Fruit fly (Drosophila melanogaster) whole organism, wandering third instar larva: ENCODE measurements around the gene dUTPase.
A peak's percentile ranks its signal among the peaks of the same experiment; 100 is the strongest.

Experiments
- Abd-B ChIP-seq: fragments of >200 bp; optimal IDR thresholded peaks from 2 replicates; lab custom pipeline; 2017; ENCODE audit warnings: missing biosample characterization, missing genetic modification characterization
- CG32264 ChIP-seq: fragments of 200-800 bp; sonication (Bioruptor generic); optimal IDR thresholded peaks from 2 replicates; lab custom pipeline; 2016; ENCODE audit warnings: missing biosample characterization, missing genetic modification characterization
- CG9705 ChIP-seq: fragments of 200-800 bp; sonication (Bioruptor generic); optimal IDR thresholded peaks from 2 replicates; lab custom pipeline; 2018; ENCODE audit warnings: missing biosample characterization, mild to moderate bottlenecking, missing genetic modification characterization
- Dfd ChIP-seq: fragments of >200 bp; optimal IDR thresholded peaks from 2 replicates; lab custom pipeline; 2017; ENCODE audit warnings: missing biosample characterization, missing genetic modification characterization
- GATAd ChIP-seq: sonication (Bioruptor generic); optimal IDR thresholded peaks from 2 replicates; lab custom pipeline; 2016; ENCODE audit warnings: missing biosample characterization, missing genetic modification characterization
- HLH106 ChIP-seq: fragments of 200-800 bp; optimal IDR thresholded peaks from 3 replicates; lab custom pipeline; 2019; ENCODE audit warnings: missing biosample characterization, mild to moderate bottlenecking, missing genetic modification characterization, moderate library complexity
- Hnf4 ChIP-seq: fragments of 200-800 bp; sonication (Bioruptor generic); optimal IDR thresholded peaks from 2 replicates; lab custom pipeline; 2016; ENCODE audit warnings: missing biosample characterization, mild to moderate bottlenecking, missing genetic modification characterization
- Hr78 ChIP-seq: fragments of >200 bp; optimal IDR thresholded peaks from 2 replicates; lab custom pipeline; 2017; ENCODE audit warnings: missing biosample characterization, missing genetic modification characterization
- Hr83 ChIP-seq: fragments of 200-300 bp; sonication (Bioruptor generic); optimal IDR thresholded peaks from 2 replicates; lab custom pipeline; 2016; ENCODE audit warnings: missing biosample characterization, mild to moderate bottlenecking, missing genetic modification characterization, moderate library complexity; ENCODE audit not compliant: poor library complexity, severe bottlenecking
- Jra ChIP-seq: sonication (Bioruptor generic); optimal IDR thresholded peaks from 2 replicates; lab custom pipeline; 2016; ENCODE audit warnings: missing biosample characterization, missing genetic modification characterization
- Mio ChIP-seq: sonication (Bioruptor generic); optimal IDR thresholded peaks from 2 replicates; lab custom pipeline; 2016; ENCODE audit warnings: missing biosample characterization, missing genetic modification characterization
- Myc ChIP-seq: fragments of >200 bp; optimal IDR thresholded peaks from 2 replicates; lab custom pipeline; 2017
- N ChIP-seq: fragments of >200 bp; optimal IDR thresholded peaks from 2 replicates; lab custom pipeline; 2018; ENCODE audit warnings: missing biosample characterization, missing external identifiers, missing genetic modification characterization
- OdsH ChIP-seq: fragments of 200-800 bp; sonication (Bioruptor generic); optimal IDR thresholded peaks from 2 replicates; lab custom pipeline; 2016; ENCODE audit warnings: missing biosample characterization, mild to moderate bottlenecking, missing genetic modification characterization
- Rel ChIP-seq, 2 experiments: fragments of 200-800 bp; sonication (Bioruptor generic) in 1 of 2; optimal IDR thresholded peaks; 2 replicates in 1 of 2; 3 replicates in 1 of 2; lab custom pipeline; 2016 to 2019; ENCODE audit warnings: mild to moderate bottlenecking in 2 of 2, missing biosample characterization in 2 of 2, missing genetic modification characterization in 2 of 2, moderate library complexity in 1 of 2
- Sp1 ChIP-seq: fragments of 200-800 bp; sonication (Bioruptor generic); optimal IDR thresholded peaks from 3 replicates; lab custom pipeline; 2019; ENCODE audit warnings: missing biosample characterization, mild to moderate bottlenecking, missing genetic modification characterization, moderate library complexity
- Vsx2 ChIP-seq: fragments of 200-300, 225-300 bp; sonication (Bioruptor generic); optimal IDR thresholded peaks from 2 replicates; lab custom pipeline; 2018; ENCODE audit warnings: missing biosample characterization, missing genetic modification characterization; ENCODE audit not compliant: partially characterized antibody
- br ChIP-seq: fragments of 200-800 bp; sonication (Bioruptor generic); optimal IDR thresholded peaks from 2 replicates; lab custom pipeline; 2016; ENCODE audit warnings: missing biosample characterization, missing genetic modification characterization
- dl ChIP-seq, 2 experiments: fragments of 175-275, 200-275 bp in 1 of 2; fragments of 200-275 bp in 1 of 2; sonication (Bioruptor generic); optimal IDR thresholded peaks; lab custom pipeline; 2018; ENCODE audit warnings: mild to moderate bottlenecking in 2 of 2, missing biosample characterization in 2 of 2, missing genetic modification characterization in 2 of 2, moderate library complexity in 2 of 2; ENCODE audit not compliant: partially characterized antibody in 2 of 2, insufficient read depth in 1 of 2
- dmrt93B ChIP-seq: fragments of 200-800 bp; sonication (Bioruptor generic); optimal IDR thresholded peaks from 2 replicates; lab custom pipeline; 2018; ENCODE audit warnings: missing biosample characterization, mild to moderate bottlenecking, missing genetic modification characterization
- dsf ChIP-seq: sonication (Bioruptor generic); optimal IDR thresholded peaks from 2 replicates; lab custom pipeline; 2016; ENCODE audit warnings: missing biosample characterization, missing genetic modification characterization, borderline replicate concordance
- ey ChIP-seq: fragments of 200-800 bp; sonication (Bioruptor generic); optimal IDR thresholded peaks from 2 replicates; lab custom pipeline; 2016; ENCODE audit warnings: missing biosample characterization, missing genetic modification characterization
- foxo ChIP-seq, 2 experiments: fragments of 200-800 bp; sonication (Bioruptor generic); optimal IDR thresholded peaks; 2 replicates in 1 of 2; 3 replicates in 1 of 2; lab custom pipeline; 2016 to 2017; ENCODE audit warnings: missing biosample characterization in 2 of 2, missing genetic modification characterization in 2 of 2
- fru ChIP-seq: fragments of 200-800 bp; sonication (Bioruptor generic); optimal IDR thresholded peaks from 3 replicates; lab custom pipeline; 2016; ENCODE audit warnings: missing biosample characterization, mild to moderate bottlenecking, missing genetic modification characterization
- h ChIP-seq: fragments of 200-800 bp; sonication (Bioruptor generic); optimal IDR thresholded peaks from 3 replicates; lab custom pipeline; 2016; ENCODE audit warnings: missing biosample characterization, mild to moderate bottlenecking, missing genetic modification characterization
- jim ChIP-seq: fragments of 175-275, 200-325 bp; sonication (Bioruptor generic); optimal IDR thresholded peaks from 2 replicates; lab custom pipeline; 2016; ENCODE audit warnings: missing biosample characterization, mild to moderate bottlenecking, missing genetic modification characterization
- psq ChIP-seq: fragments of 200-800 bp; sonication (Bioruptor generic); optimal IDR thresholded peaks from 3 replicates; lab custom pipeline; 2017; ENCODE audit warnings: missing biosample characterization, mild to moderate bottlenecking, missing genetic modification characterization, moderate library complexity
- rgr ChIP-seq: fragments of 200-800 bp; sonication (Bioruptor generic); optimal IDR thresholded peaks from 3 replicates; lab custom pipeline; 2016; ENCODE audit warnings: missing biosample characterization, mild to moderate bottlenecking, missing genetic modification characterization
- sage ChIP-seq: fragments of 200-800 bp; sonication (Bioruptor generic); optimal IDR thresholded peaks from 2 replicates; lab custom pipeline; 2016; ENCODE audit warnings: missing biosample characterization, mild to moderate bottlenecking, missing genetic modification characterization
- sv ChIP-seq: fragments of 200-800 bp; sonication (Bioruptor generic); optimal IDR thresholded peaks from 3 replicates; lab custom pipeline; 2016; ENCODE audit warnings: missing biosample characterization, missing genetic modification characterization
- tai ChIP-seq: sonication (Bioruptor generic); optimal IDR thresholded peaks from 2 replicates; lab custom pipeline; 2016; ENCODE audit warnings: missing biosample characterization, missing genetic modification characterization
- usp ChIP-seq: fragments of >200 bp; optimal IDR thresholded peaks from 2 replicates; lab custom pipeline; 2017; ENCODE audit warnings: missing biosample characterization, missing genetic modification characterization
- woc ChIP-seq: sonication (Bioruptor generic); optimal IDR thresholded peaks from 2 replicates; lab custom pipeline; 2016; ENCODE audit warnings: missing biosample characterization, mild to moderate bottlenecking, missing genetic modification characterization

The dUTPase gene

DNA sequence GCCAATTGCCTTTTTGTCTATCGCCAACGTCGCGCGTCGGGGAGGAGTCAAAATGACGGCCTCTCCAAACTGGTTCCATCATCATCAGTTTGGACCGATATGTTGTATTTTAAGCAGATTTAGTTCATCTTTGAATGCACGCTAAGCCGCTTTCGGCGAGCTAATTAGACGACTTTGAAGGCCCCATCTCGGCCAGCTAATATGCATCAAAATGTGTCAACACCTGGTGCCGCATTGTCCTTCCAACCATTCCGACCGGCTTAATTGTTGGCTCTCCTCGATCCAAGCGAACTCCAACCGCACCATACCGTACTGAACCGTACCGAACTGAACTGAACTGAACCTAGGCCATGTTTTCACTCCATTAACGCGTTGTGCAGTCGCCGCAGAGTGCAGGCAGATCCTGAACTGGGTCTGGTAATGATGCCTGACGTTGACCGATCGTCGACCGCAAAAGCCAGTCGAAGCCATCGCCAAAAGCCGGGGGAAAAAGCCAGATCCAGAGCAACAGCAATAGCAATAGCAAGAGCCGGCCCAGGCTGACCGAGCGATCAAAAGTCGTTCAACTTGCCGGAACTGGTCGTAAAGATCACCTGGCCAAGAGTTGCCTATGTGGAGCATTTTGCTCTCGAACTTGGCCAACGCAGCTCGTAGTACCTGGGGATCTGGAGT, 16.8 kb downstream of the dUTPase start:
- TF ChIP-seq jim (GFP tag; lab: Kevin White, UChicago) (no peak), sv (GFP tag; lab: Kevin White, UChicago) (no peak), woc (no peak), N (no peak), br (no peak), Myc (no peak), Vsx2 (no peak)
- TF ChIP-seq, all 38 proteins: peak for 0

- TF ChIP-seq Vsx2 (no peak), dmrt93B (GFP tag; lab: Kevin White, UChicago) (no peak), Sp1 (GFP tag; lab: Kevin White, UChicago) (no peak), rgr (GFP tag; lab: Kevin White, UChicago) (no peak), jim (GFP tag; lab: Kevin White, UChicago) (no peak)
Observed at dm6 chr2L:11032285-11032970, 21.3 kb downstream of the dUTPase start.

DNA sequence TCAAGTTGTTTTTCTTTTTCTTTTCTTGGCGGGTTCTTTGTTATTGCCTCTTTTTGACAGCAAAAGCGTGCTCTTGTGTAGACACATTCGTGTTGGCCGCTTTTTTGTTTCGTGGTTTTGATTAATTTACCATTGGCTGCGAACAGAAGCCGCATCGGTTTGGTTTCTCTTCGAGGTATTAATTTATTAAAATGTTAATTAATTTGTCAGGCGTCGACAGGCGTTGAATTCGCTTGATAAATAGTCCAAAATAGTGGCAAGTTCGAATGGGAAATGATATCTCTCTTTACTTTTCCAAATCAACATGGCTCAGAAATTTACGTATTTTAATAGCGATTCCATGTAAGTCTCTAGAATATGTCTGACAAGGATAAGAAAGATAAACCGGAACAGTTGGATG, 23.4 kb downstream of the dUTPase start, which contains the start of gene CG18666:
Gene CG18666 (plus strand): TSS at position 301 of the 400 bp plus-strand sequence.
- no peak for TF ChIP-seq Mio (GFP tag; lab: Kevin White, UChicago)
- no peak for TF ChIP-seq sage
- TF ChIP-seq dmrt93B (GFP tag; lab: Kevin White, UChicago) = no peak
- TF ChIP-seq dl (GFP tag; optimal IDR thresholded peaks at IDR 0.05; lab: Kevin White, UChicago; ENCODE audit: insufficient read depth in 1 of 2, partially characterized antibody in 2 of 2) = no peak
- TF ChIP-seq N = no peak
- no peak for TF ChIP-seq woc
- no peak for TF ChIP-seq Rel (GFP tag; optimal IDR thresholded peaks at IDR 0.05; lab: Kevin White, UChicago)
- TF ChIP-seq Rel (tag; optimal IDR thresholded peaks at IDR 0.05; lab: Kevin White, UChicago) = no peak
- no peak for TF ChIP-seq HLH106 (tag; lab: Kevin White, UChicago)
- no peak for TF ChIP-seq Hnf4
- TF ChIP-seq Dfd = no peak
- TF ChIP-seq CG32264 (GFP tag; lab: Kevin White, UChicago) = no peak
- no peak for TF ChIP-seq tai (GFP tag; lab: Kevin White, UChicago)
- TF ChIP-seq GATAd (GFP tag; lab: Kevin White, UChicago) = no peak
- no peak for TF ChIP-seq CG9705
- TF ChIP-seq usp (GFP tag; lab: Kevin White, UChicago) = no peak
- no peak for TF ChIP-seq ey (GFP tag; lab: Kevin White, UChicago)
- TF ChIP-seq h (GFP tag; lab: Kevin White, UChicago) = no peak
- TF ChIP-seq fru (GFP tag; lab: Kevin White, UChicago) = no peak

DNA sequence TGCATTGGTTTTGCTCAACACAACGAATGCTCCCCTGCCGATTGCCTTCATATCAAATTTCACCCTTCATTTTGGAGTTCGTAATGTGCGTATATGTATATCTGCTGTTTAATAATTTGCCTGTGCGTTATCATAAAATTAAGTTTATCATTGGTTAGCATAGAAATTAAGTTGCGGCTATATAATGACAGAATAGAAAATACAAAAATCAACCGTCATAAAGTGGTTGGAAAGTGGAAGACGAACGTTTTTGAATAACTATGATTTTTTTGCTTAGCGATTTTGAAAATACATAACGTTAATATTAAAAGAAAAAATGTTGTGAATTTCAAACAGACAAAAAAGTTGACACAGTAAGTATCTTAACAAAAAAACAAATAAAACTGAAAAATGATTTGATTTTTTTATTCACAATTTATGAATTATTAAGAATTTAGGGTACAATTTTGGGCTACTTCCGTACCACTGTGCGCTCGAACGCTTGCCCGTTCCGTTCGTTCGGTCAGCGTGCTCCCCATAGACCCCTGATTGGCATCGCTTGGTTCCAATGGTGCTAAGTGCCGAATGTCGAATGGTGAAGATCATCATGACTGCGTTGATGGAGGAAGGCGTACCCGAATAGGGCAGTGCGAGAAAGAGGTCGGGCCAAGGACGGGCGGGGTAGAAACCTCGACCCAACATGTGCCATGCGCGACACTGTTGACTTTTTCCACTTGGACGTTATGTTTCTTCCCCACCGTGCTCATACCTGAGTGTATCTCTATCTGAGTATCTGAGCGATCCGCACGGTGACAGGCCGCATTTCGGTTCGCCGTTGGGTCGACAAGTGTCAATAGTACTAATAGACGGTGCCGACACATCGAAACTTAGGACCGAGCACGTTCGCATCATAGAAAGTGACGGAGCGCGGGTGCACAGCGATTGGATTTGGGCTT, 26.7 kb downstream of the dUTPase start:
- TF ChIP-seq Rel (GFP tag; optimal IDR thresholded peaks at IDR 0.05; lab: Kevin White, UChicago) (no peak), Rel (tag; optimal IDR thresholded peaks at IDR 0.05; lab: Kevin White, UChicago) (no peak), sv (GFP tag; lab: Kevin White, UChicago) (peak; percentile 43), Sp1 (GFP tag; lab: Kevin White, UChicago) (no peak), foxo (GFP tag; optimal IDR thresholded peaks at IDR 0.05; lab: Kevin White, UChicago) (no peak), Hr78 (GFP tag; lab: Kevin White, UChicago) (no peak), sage (no peak), fru (GFP tag; lab: Kevin White, UChicago) (peak; percentile 27), h (GFP tag; lab: Kevin White, UChicago) (no peak), rgr (GFP tag; lab: Kevin White, UChicago) (peak; percentile 16), Abd-B (GFP tag; lab: Kevin White, UChicago) (no peak), dmrt93B (GFP tag; lab: Kevin White, UChicago) (no peak), tai (GFP tag; lab: Kevin White, UChicago) (peak; percentile 43), HLH106 (tag; lab: Kevin White, UChicago) (no peak), Mio (GFP tag; lab: Kevin White, UChicago) (no peak), Jra (GFP tag; lab: Kevin White, UChicago) (no peak), Hr83 (GFP tag; lab: Kevin White, UChicago) (no peak), Myc (no peak), GATAd (GFP tag; lab: Kevin White, UChicago) (no peak), dsf (GFP tag; lab: Kevin White, UChicago) (no peak), Hnf4 (no peak), br (peak; percentile 36), Vsx2 (no peak), psq (GFP tag; lab: Kevin White, UChicago) (no peak), OdsH (no peak)
